Fruit fly (Drosophila melanogaster): ENCODE data around the gene spn-A.

Gene spn-A

dm6 chr3R:30012602-30013489 lies 43.0 kb downstream of the spn-A start (continued):
- TF ChIP-seq slbo (GFP tag; IDR thresholded peaks at IDR 0.05): peak; percentile 48; the same call in 1 of the 2 replicates
- 0 out of 2 replicates have a peak, but pooled peaks have one; percentile 25 for TF ChIP-seq Ada2b (GFP tag; IDR thresholded peaks at IDR 0.05)
- peak; percentile 38 for TF ChIP-seq CG15514 (GFP tag; optimal IDR thresholded peaks at IDR 0.05)
- TF ChIP-seq Xrp1 (GFP tag; IDR thresholded peaks at IDR 0.05): 0 out of 2 replicates have a peak, but pooled peaks have one; percentile 5
- TF ChIP-seq CG10543 (GFP tag; optimal IDR thresholded peaks at IDR 0.05): peak; percentile 18
- TF ChIP-seq CG17361 (GFP tag; IDR thresholded peaks at IDR 0.05): no peak
- TF ChIP-seq Doc2 (GFP tag; IDR thresholded peaks at IDR 0.05): no peak
- TF ChIP-seq p53 (GFP tag; optimal IDR thresholded peaks at IDR 0.05): no peak
- peak; percentile 33; the same call in 1 of the 3 replicates for TF ChIP-seq Dbx (GFP tag; IDR thresholded peaks at IDR 0.05)
- no peak for TF ChIP-seq nom (GFP tag; optimal IDR thresholded peaks at IDR 0.05)
- peak; percentile 59 for TF ChIP-seq sens (GFP tag)
- TF ChIP-seq CG14014 (GFP tag; IDR thresholded peaks at IDR 0.05): no peak; the same call in 1 of the 2 replicates
- TF ChIP-seq pita (GFP tag; optimal IDR thresholded peaks at IDR 0.05): no peak
- peak; percentile 91 for TF ChIP-seq Med (GFP tag)
- no peak for TF ChIP-seq amos (GFP tag; IDR thresholded peaks at IDR 0.05; ENCODE audit: partially characterized antibody)
- TF ChIP-seq psq (GFP tag; optimal IDR thresholded peaks at IDR 0.05): no peak
- no peak for TF ChIP-seq Optix (GFP tag; IDR thresholded peaks at IDR 0.05)
- no peak for TF ChIP-seq NC2α (GFP tag; optimal IDR thresholded peaks at IDR 0.05)
- peak; percentile 36; the same call in 1 of the 2 replicates for TF ChIP-seq al (GFP tag; IDR thresholded peaks at IDR 0.05)
- TF ChIP-seq lmd (GFP tag; IDR thresholded peaks at IDR 0.05): peak; percentile 42; the same call in 1 of the 2 replicates
- no peak for TF ChIP-seq NC2β (GFP tag; optimal IDR thresholded peaks at IDR 0.05)
- TF ChIP-seq cas (GFP tag; IDR thresholded peaks at IDR 0.05): no peak
- no peak for TF ChIP-seq pan (optimal IDR thresholded peaks at IDR 0.05)
- peak in 1 of 2 experiments; percentile 45 for TF ChIP-seq pan (GFP tag; optimal IDR thresholded peaks at IDR 0.05 in 1 of 2, IDR thresholded peaks at IDR 0.05 in 1 of 2)
- no peak for TF ChIP-seq Neu2 (GFP tag; optimal IDR thresholded peaks at IDR 0.05; ENCODE audit: borderline replicate concordance)
- peak; percentile 59 for TF ChIP-seq Drgx (GFP tag; IDR thresholded peaks at IDR 0.05)
- TF ChIP-seq dpn (GFP tag; optimal IDR thresholded peaks at IDR 0.05): peak in 1 of 2 experiments; percentile 19

dm6 chr3R:30009173-30009572 lies 46.7 kb downstream of the spn-A start, which contains the start of gene CG7912:
TSS of gene CG7912 (minus strand) at chr3R:30009189.
- TF ChIP-seq Atf6 (GFP tag; IDR thresholded peaks at IDR 0.05): no peak
- TF ChIP-seq Hey (tag; optimal IDR thresholded peaks at IDR 0.05): peak; percentile 63
- TF ChIP-seq Deaf1 (tag; optimal IDR thresholded peaks at IDR 0.05): peak; percentile 53
- TF ChIP-seq mirr (GFP tag; optimal IDR thresholded peaks at IDR 0.05): peak; percentile 75
- TF ChIP-seq grn (GFP tag; optimal IDR thresholded peaks at IDR 0.05): peak; percentile 87
- no peak for TF ChIP-seq zen2 (GFP tag; IDR thresholded peaks at IDR 0.05; ENCODE audit: partially characterized antibody)
- peak; percentile 20 for TF ChIP-seq cwo (GFP tag; optimal IDR thresholded peaks at IDR 0.05)
- peak; percentile 88 for TF ChIP-seq exex (tag; optimal IDR thresholded peaks at IDR 0.05)
- TF ChIP-seq sug (tag; optimal IDR thresholded peaks at IDR 0.05): peak; percentile 20
- peak; percentile 8 for TF ChIP-seq sd (tag; optimal IDR thresholded peaks at IDR 0.05)
